Fruit fly (Drosophila melanogaster) whole organism, embryonic: Measurements from ENCODE around the gene CG32719.
A peak's percentile ranks its signal among the peaks of the same experiment; 100 is the strongest.

Experiments
- Ada2b ChIP-seq: fragments of 200-800 bp; sonication (Bioruptor generic); IDR thresholded peaks from 2 replicates; pipeline ENCODE4 v1.3.6; 2022; ENCODE audit warnings: missing biosample characterization, missing genetic modification characterization
- CG10979 ChIP-seq: fragments of 200-800 bp; sonication (Bioruptor generic); optimal IDR thresholded peaks from 2 replicates; lab custom pipeline; 2018; ENCODE audit warnings: missing biosample characterization, mild to moderate bottlenecking, missing genetic modification characterization, moderate library complexity
- CG12391 ChIP-seq: fragments of 200-800 bp; sonication (Bioruptor generic); optimal IDR thresholded peaks from 3 replicates; lab custom pipeline; 2018; ENCODE audit warnings: missing biosample characterization, mild to moderate bottlenecking, missing genetic modification characterization, moderate library complexity
- CG13123 ChIP-seq: fragments of 200-800 bp; sonication (Bioruptor generic); optimal IDR thresholded peaks from 2 replicates; lab custom pipeline; 2016; ENCODE audit warnings: missing biosample characterization, missing genetic modification characterization
- CG13894 ChIP-seq: fragments of 200-800 bp; sonication (Bioruptor generic); optimal IDR thresholded peaks from 3 replicates; lab custom pipeline; 2018; ENCODE audit warnings: missing biosample characterization, mild to moderate bottlenecking, missing genetic modification characterization, moderate library complexity
- CG1603 ChIP-seq: fragments of 200-800 bp; sonication (Bioruptor generic); optimal IDR thresholded peaks from 2 replicates; lab custom pipeline; 2019; ENCODE audit warnings: missing biosample characterization, mild to moderate bottlenecking, missing genetic modification characterization, moderate library complexity
- CG17186 ChIP-seq: fragments of 200-800 bp; sonication (Bioruptor generic); optimal IDR thresholded peaks from 3 replicates; lab custom pipeline; 2017; ENCODE audit warnings: missing biosample characterization, missing genetic modification reagents, missing genetic modification characterization
- CG17359 ChIP-seq: fragments of 200-800 bp; sonication (Bioruptor generic); optimal IDR thresholded peaks from 3 replicates; lab custom pipeline; 2018; ENCODE audit warnings: missing biosample characterization, mild to moderate bottlenecking, missing genetic modification characterization, moderate library complexity
- CG18011 ChIP-seq: fragments of 200-800 bp; sonication (Bioruptor generic); optimal IDR thresholded peaks from 2 replicates; lab custom pipeline; 2017; ENCODE audit warnings: missing biosample characterization, missing genetic modification characterization, mild to moderate bottlenecking, moderate library complexity, missing genotype
- CG1832 ChIP-seq: fragments of 200-800 bp; sonication (Bioruptor generic); optimal IDR thresholded peaks from 2 replicates; lab custom pipeline; 2017; ENCODE audit warnings: missing biosample characterization, mild to moderate bottlenecking, missing genetic modification characterization, inconsistent platforms
- CG2120 ChIP-seq: fragments of 200-800 bp; sonication (Bioruptor generic); optimal IDR thresholded peaks from 3 replicates; lab custom pipeline; 2016; ENCODE audit warnings: missing biosample characterization, missing genetic modification characterization
- CG30403 ChIP-seq: fragments of 200-800 bp; sonication (Bioruptor generic); optimal IDR thresholded peaks from 3 replicates; lab custom pipeline; 2016; ENCODE audit warnings: missing biosample characterization, missing genetic modification characterization
- CG32532 ChIP-seq: fragments of 200-800 bp; sonication (Bioruptor generic); IDR thresholded peaks from 2 replicates; pipeline ENCODE4 v1.3.6; 2022; ENCODE audit warnings: missing biosample characterization, missing genetic modification characterization
- CG32767 ChIP-seq: fragments of 200-800 bp; sonication (Bioruptor generic); IDR thresholded peaks from 2 replicates; pipeline ENCODE4 v1.3.6; 2022; ENCODE audit warnings: missing biosample characterization, missing genetic modification characterization
- CG3995 ChIP-seq: fragments of 200-800 bp; sonication (Bioruptor generic); optimal IDR thresholded peaks from 3 replicates; lab custom pipeline; 2016; ENCODE audit warnings: missing biosample characterization, missing genetic modification characterization
- CG4854 ChIP-seq: fragments of 200-800 bp; sonication (Bioruptor generic); optimal IDR thresholded peaks from 2 replicates; lab custom pipeline; 2016; ENCODE audit warnings: missing biosample characterization, missing genetic modification characterization, inconsistent platforms
- CG6689 ChIP-seq: fragments of 200-800 bp; sonication (Bioruptor generic); IDR thresholded peaks from 2 replicates; pipeline ENCODE4 v1.3.6; 2022; ENCODE audit warnings: missing biosample characterization, missing genetic modification characterization
- CG7357 ChIP-seq: fragments of 200-800 bp; sonication (Bioruptor generic); IDR thresholded peaks from 3 replicates; pipeline ENCODE4 v1.3.6; 2022; ENCODE audit warnings: missing biosample characterization, missing genetic modification characterization
- CG7556 ChIP-seq: fragments of 200-800 bp; sonication (Bioruptor generic); optimal IDR thresholded peaks from 2 replicates; lab custom pipeline; 2017; ENCODE audit warnings: missing biosample characterization, mild to moderate bottlenecking, missing genetic modification characterization
- CG7745 ChIP-seq: fragments of 200-800 bp; sonication (Bioruptor generic); optimal IDR thresholded peaks from 2 replicates; lab custom pipeline; 2018; ENCODE audit warnings: missing biosample characterization, mild to moderate bottlenecking, missing genetic modification characterization, moderate library complexity
- CG7839 ChIP-seq: fragments of 200-800 bp; sonication (Bioruptor generic); optimal IDR thresholded peaks from 3 replicates; lab custom pipeline; 2018; ENCODE audit warnings: missing biosample characterization, mild to moderate bottlenecking, missing genetic modification characterization, moderate library complexity
- CG7963 ChIP-seq: fragments of 200-800 bp; sonication (Bioruptor generic); IDR thresholded peaks from 3 replicates; pipeline ENCODE4 v1.3.6; 2022; ENCODE audit warnings: missing biosample characterization, missing genetic modification characterization; ENCODE audit not compliant: partially characterized antibody
- CG8478 ChIP-seq: fragments of >200 bp; optimal IDR thresholded peaks from 2 replicates; lab custom pipeline; 2018
- CG9437 ChIP-seq: fragments of 200-800 bp; sonication (Bioruptor generic); optimal IDR thresholded peaks from 2 replicates; lab custom pipeline; 2018; ENCODE audit warnings: missing biosample characterization, mild to moderate bottlenecking, missing genetic modification characterization
- CG9727 ChIP-seq: fragments of 200-800 bp; sonication (Bioruptor generic); optimal IDR thresholded peaks from 3 replicates; lab custom pipeline; 2017; ENCODE audit warnings: missing biosample characterization, mild to moderate bottlenecking, missing genetic modification characterization
- CG9817 ChIP-seq: fragments of 200-800 bp; sonication (Bioruptor generic); optimal IDR thresholded peaks from 2 replicates; lab custom pipeline; 2018; ENCODE audit warnings: missing biosample characterization, mild to moderate bottlenecking, missing genetic modification characterization, moderate library complexity
- CoRest ChIP-seq: fragments of 200-800 bp; sonication (Bioruptor generic); optimal IDR thresholded peaks from 3 replicates; lab custom pipeline; 2018; ENCODE audit warnings: missing biosample characterization, mild to moderate bottlenecking, missing genetic modification characterization, moderate library complexity
- D ChIP-seq, 2 experiments: fragments of 200-800 bp in 1 of 2; fragments of >200 bp in 1 of 2; sonication (Bioruptor generic) in 1 of 2; optimal IDR thresholded peaks; 2 replicates in 1 of 2; 3 replicates in 1 of 2; lab custom pipeline; 2017; ENCODE audit warnings: mild to moderate bottlenecking in 1 of 2, missing biosample characterization in 1 of 2, missing genetic modification characterization in 1 of 2, missing genetic modification reagents in 1 of 2
- E2f1 ChIP-seq: fragments of 200-800 bp; sonication (Bioruptor generic); IDR thresholded peaks from 2 replicates; pipeline ENCODE4 v1.3.6; 2022; ENCODE audit warnings: missing biosample characterization, missing genetic modification characterization
- ERR ChIP-seq: fragments of 200-800 bp; sonication (Bioruptor generic); optimal IDR thresholded peaks from 2 replicates; lab custom pipeline; 2016; ENCODE audit warnings: missing biosample characterization, missing genetic modification characterization
- Gsc ChIP-seq: fragments of 200-800 bp; sonication (Bioruptor generic); IDR thresholded peaks from 2 replicates; pipeline ENCODE4 v1.3.6; 2022; ENCODE audit warnings: missing biosample characterization, missing genetic modification characterization
- Hmr ChIP-seq: fragments of 200-800 bp; sonication (Bioruptor generic); optimal IDR thresholded peaks from 3 replicates; lab custom pipeline; 2017; ENCODE audit warnings: mild to moderate bottlenecking, missing biosample characterization, missing genetic modification reagents, missing genetic modification characterization
- Meics ChIP-seq: fragments of 200-800 bp; sonication (Bioruptor generic); optimal IDR thresholded peaks from 2 replicates; lab custom pipeline; 2017; ENCODE audit warnings: missing biosample characterization, mild to moderate bottlenecking, missing genetic modification characterization
- Sox102F ChIP-seq: fragments of 200-800 bp; sonication (Bioruptor generic); optimal IDR thresholded peaks from 2 replicates; lab custom pipeline; 2018; ENCODE audit warnings: missing biosample characterization, mild to moderate bottlenecking, missing genetic modification characterization, moderate library complexity
- bsh ChIP-seq, 2 experiments: fragments of 200-800 bp; sonication (Bioruptor generic); optimal IDR thresholded peaks; 2 replicates each; lab custom pipeline; 2017 to 2018; ENCODE audit warnings: mild to moderate bottlenecking in 2 of 2, missing biosample characterization in 2 of 2, missing genetic modification characterization in 2 of 2, moderate library complexity in 1 of 2
- ci ChIP-seq: fragments of 200-800 bp; sonication (Bioruptor generic); IDR thresholded peaks from 3 replicates; pipeline ENCODE4 v1.3.6; 2022; ENCODE audit warnings: missing biosample characterization, missing genetic modification characterization
- dmrt99B ChIP-seq: fragments of 200-800 bp; sonication (Bioruptor generic); optimal IDR thresholded peaks from 2 replicates; lab custom pipeline; 2018; ENCODE audit warnings: missing biosample characterization, mild to moderate bottlenecking, missing genetic modification characterization, moderate library complexity
- eyg ChIP-seq: fragments of 200-800 bp; sonication (Bioruptor generic); optimal IDR thresholded peaks from 3 replicates; lab custom pipeline; 2016; ENCODE audit warnings: missing biosample characterization, missing genetic modification characterization
- fd64A ChIP-seq: fragments of 200-800 bp; sonication (Bioruptor generic); optimal IDR thresholded peaks from 3 replicates; lab custom pipeline; 2018; ENCODE audit warnings: missing biosample characterization, mild to moderate bottlenecking, missing genetic modification characterization
- gem ChIP-seq: fragments of 200-800 bp; sonication (Bioruptor generic); optimal IDR thresholded peaks from 2 replicates; lab custom pipeline; 2019; ENCODE audit warnings: missing biosample characterization, mild to moderate bottlenecking, missing genetic modification characterization, moderate library complexity
- gsb-n ChIP-seq: fragments of 200-800 bp; sonication (Bioruptor generic); optimal IDR thresholded peaks from 3 replicates; lab custom pipeline; 2018; ENCODE audit warnings: missing biosample characterization, mild to moderate bottlenecking, missing genetic modification characterization
- gt ChIP-seq: fragments of 200-800 bp; sonication (Bioruptor generic); IDR thresholded peaks from 2 replicates; pipeline ENCODE4 v1.3.6; 2022; ENCODE audit warnings: missing biosample characterization, missing genetic modification characterization
- hkb ChIP-seq, 2 experiments: fragments of 200-800 bp in 1 of 2; fragments of >200 bp in 1 of 2; sonication (Bioruptor generic) in 1 of 2; IDR thresholded peaks in 1 of 2; optimal IDR thresholded peaks in 1 of 2; 2 replicates each; pipeline versions ENCODE4 v1.3.6 to Lab custom; 2017 to 2022; ENCODE audit warnings: missing biosample characterization in 1 of 2, missing genetic modification characterization in 1 of 2
- pfk ChIP-seq: fragments of 200-800 bp; sonication (Bioruptor generic); optimal IDR thresholded peaks from 2 replicates; lab custom pipeline; 2018; ENCODE audit warnings: missing biosample characterization, mild to moderate bottlenecking, missing genetic modification characterization, moderate library complexity
- pita ChIP-seq: fragments of 200-800 bp; sonication (Bioruptor generic); optimal IDR thresholded peaks from 2 replicates; lab custom pipeline; 2017; ENCODE audit warnings: missing biosample characterization, mild to moderate bottlenecking, missing genetic modification characterization
- pzg ChIP-seq: fragments of 200-800 bp; sonication (Bioruptor generic); optimal IDR thresholded peaks from 3 replicates; lab custom pipeline; 2018; ENCODE audit warnings: missing biosample characterization, mild to moderate bottlenecking, missing genetic modification characterization, moderate library complexity
- row ChIP-seq: fragments of 200-800 bp; sonication (Bioruptor generic); IDR thresholded peaks from 3 replicates; pipeline ENCODE4 v1.3.6; 2022; ENCODE audit warnings: missing biosample characterization, missing genetic modification characterization
- sens ChIP-seq: fragments of 200-800 bp; sonication (Bioruptor generic); peaks from one replicate; lab custom pipeline; 2016; ENCODE audit warnings: missing biosample characterization, missing genetic modification characterization

The CG32719 gene

dm6 chrX:7475204-7475759 lies 72.5 kb downstream of the CG32719 start (continued):
- TF ChIP-seq CG13894 (tag; lab: Kevin White, UChicago) (no peak), gt (GFP tag; lab: Robert Waterston, UW) (no peak), D (optimal IDR thresholded peaks at IDR 0.05; lab: Kevin White, UChicago) (no peak), D (GFP tag; optimal IDR thresholded peaks at IDR 0.05; lab: Kevin White, UChicago) (peak; percentile 6), CG12391 (peak; percentile 22), CG10979 (peak; percentile 38), CoRest (tag; lab: Kevin White, UChicago) (peak; percentile 3), ci (GFP tag; lab: Robert Waterston, UW) (0 out of 3 replicates have a peak, but pooled peaks have one; percentile 45), gem (tag; lab: Kevin White, UChicago) (peak; percentile 52), CG9727 (GFP tag; lab: Kevin White, UChicago) (peak; percentile 4), CG32767 (GFP tag; lab: Robert Waterston, UW) (no peak), bsh (GFP tag; optimal IDR thresholded peaks at IDR 0.05; lab: Kevin White, UChicago) (peak in 1 of 2 experiments; percentile 42), CG7963 (no peak), Ada2b (no peak), pfk (GFP tag; lab: Kevin White, UChicago) (no peak), hkb (optimal IDR thresholded peaks at IDR 0.05; lab: Kevin White, UChicago) (no peak), hkb (GFP tag; IDR thresholded peaks at IDR 0.05; lab: Robert Waterston, UW) (no peak), ERR (GFP tag; lab: Kevin White, UChicago) (no peak), CG2120 (GFP tag; lab: Kevin White, UChicago) (peak; percentile 7), CG30403 (GFP tag; lab: Kevin White, UChicago) (peak; percentile 16), CG7745 (no peak), CG9437 (no peak), CG7556 (GFP tag; lab: Kevin White, UChicago) (peak; percentile 18), CG6689 (0 out of 2 replicates have a peak, but pooled peaks have one; percentile 26), gsb-n (peak; percentile 27), CG17186 (GFP tag; lab: Kevin White, UChicago) (no peak), CG9817 (tag; lab: Kevin White, UChicago) (peak; percentile 1), sens (no peak), row (GFP tag; lab: Robert Waterston, UW) (peak; percentile 45; the same call in 2 of the 3 replicates), Hmr (GFP tag; lab: Kevin White, UChicago) (no peak), CG3995 (GFP tag; lab: Kevin White, UChicago) (no peak), dmrt99B (tag; lab: Kevin White, UChicago) (peak; percentile 27), CG18011 (GFP tag; lab: Kevin White, UChicago) (no peak), CG1603 (tag; lab: Kevin White, UChicago) (peak; percentile 5), Meics (GFP tag; lab: Kevin White, UChicago) (no peak), pzg (GFP tag; lab: Kevin White, UChicago) (no peak), CG32532 (GFP tag; lab: Robert Waterston, UW) (0 out of 2 replicates have a peak, but pooled peaks have one; percentile 11), eyg (GFP tag; lab: Kevin White, UChicago) (no peak), CG8478 (lab: Kevin White, UChicago) (no peak), Sox102F (peak; percentile 34), CG7357 (GFP tag; lab: Robert Waterston, UW) (no peak), pita (no peak), E2f1 (GFP tag; lab: Robert Waterston, UW) (no peak), CG13123 (no peak), CG4854 (GFP tag; lab: Kevin White, UChicago) (no peak), CG7839 (tag; lab: Kevin White, UChicago) (peak; percentile 31), CG17359 (tag; lab: Kevin White, UChicago) (peak; percentile 11), CG1832 (GFP tag; lab: Kevin White, UChicago) (no peak), Gsc (GFP tag; lab: Robert Waterston, UW) (no peak), fd64A (no peak)
